Worm (Caenorhabditis elegans): ENCODE results near the gene T26H5.4.

The T26H5.4 gene

ce11 chrV:15432457-15432856, 16.0 kb downstream of the T26H5.4 start, which contains the start of gene T26H5.8:
Gene T26H5.8 (minus strand): TSS chrV:15432726.
- no peak for TF ChIP-seq him-1 (tag; optimal IDR thresholded peaks at IDR 0.05)
- no peak for TF ChIP-seq dao-5 (tag; optimal IDR thresholded peaks at IDR 0.05)
- peak; percentile 34 for TF ChIP-seq W03F9.2 (tag; optimal IDR thresholded peaks at IDR 0.05)

ce11 chrV:15431322-15432052, 17.0 kb downstream of the T26H5.4 start:
- TF ChIP-seq him-1 (tag; optimal IDR thresholded peaks at IDR 0.05) (no peak), W03F9.2 (tag; optimal IDR thresholded peaks at IDR 0.05) (no peak), dao-5 (tag; optimal IDR thresholded peaks at IDR 0.05) (no peak)

- no peak for TF ChIP-seq W03F9.2 (tag; optimal IDR thresholded peaks at IDR 0.05)
These were observed 21.6 kb downstream of the T26H5.4 start, which contains the start of gene fbxa-209 for ce11 chrV:15426944-15427343. Gene fbxa-209 (minus strand): TSS chrV:15427044.

- TF ChIP-seq him-1 (tag; optimal IDR thresholded peaks at IDR 0.05) (no peak), dao-5 (tag; optimal IDR thresholded peaks at IDR 0.05) (no peak), W03F9.2 (tag; optimal IDR thresholded peaks at IDR 0.05) (no peak)
These were observed 23.0 kb downstream of the T26H5.4 start, which contains the start of gene Y36E3A.2 for ce11 chrV:15425368-15426091. Gene Y36E3A.2 (plus strand): TSS chrV:15426041.

- no peak for TF ChIP-seq dao-5 (tag; optimal IDR thresholded peaks at IDR 0.05)
- no peak for TF ChIP-seq him-1 (tag; optimal IDR thresholded peaks at IDR 0.05)
- no peak for TF ChIP-seq W03F9.2 (tag; optimal IDR thresholded peaks at IDR 0.05)
These were observed 24.9 kb downstream of the T26H5.4 start, which contains the start of gene fbxa-104 for ce11 chrV:15423601-15424000. Gene fbxa-104 (minus strand): TSS chrV:15423683.

ce11 chrV:15417822-15418221, 30.7 kb downstream of the T26H5.4 start, which contains the start of gene T06E6.10:
Gene T06E6.10 (plus strand): TSS chrV:15418122.
- TF ChIP-seq him-1 (tag; optimal IDR thresholded peaks at IDR 0.05) (no peak), dao-5 (tag; optimal IDR thresholded peaks at IDR 0.05) (no peak), W03F9.2 (tag; optimal IDR thresholded peaks at IDR 0.05) (no peak)

ce11 chrV:15415951-15416350, 32.5 kb downstream of the T26H5.4 start, which contains the start of gene srh-265:
Gene srh-265 (plus strand): TSS chrV:15416251.
- no peak for TF ChIP-seq him-1 (tag; optimal IDR thresholded peaks at IDR 0.05)
- TF ChIP-seq W03F9.2 (tag; optimal IDR thresholded peaks at IDR 0.05): no peak
- TF ChIP-seq dao-5 (tag; optimal IDR thresholded peaks at IDR 0.05): no peak

ce11 chrV:15413847-15414246, 34.7 kb downstream of the T26H5.4 start, which contains the start of gene srh-264:
Gene srh-264 (plus strand): TSS chrV:15414147.
- TF ChIP-seq dao-5 (tag; optimal IDR thresholded peaks at IDR 0.05) (no peak), W03F9.2 (tag; optimal IDR thresholded peaks at IDR 0.05) (no peak), him-1 (tag; optimal IDR thresholded peaks at IDR 0.05) (no peak)

- TF ChIP-seq dao-5 (tag; optimal IDR thresholded peaks at IDR 0.05) (no peak), him-1 (tag; optimal IDR thresholded peaks at IDR 0.05) (no peak)
These were observed 35.9 kb downstream of the T26H5.4 start, which contains the start of gene srbc-63 for ce11 chrV:15412625-15413024. Gene srbc-63 (minus strand): TSS chrV:15412725.

ce11 chrV:15406928-15407327, 41.6 kb downstream of the T26H5.4 start, which contains the start of gene srh-257:
Gene srh-257 (plus strand): TSS chrV:15407228.
- TF ChIP-seq him-1 (tag; optimal IDR thresholded peaks at IDR 0.05): no peak
- no peak for TF ChIP-seq dao-5 (tag; optimal IDR thresholded peaks at IDR 0.05)
- no peak for TF ChIP-seq W03F9.2 (tag; optimal IDR thresholded peaks at IDR 0.05)

- TF ChIP-seq him-1 (tag; optimal IDR thresholded peaks at IDR 0.05) (no peak), W03F9.2 (tag; optimal IDR thresholded peaks at IDR 0.05) (no peak), dao-5 (tag; optimal IDR thresholded peaks at IDR 0.05) (no peak)
These were observed 43.6 kb downstream of the T26H5.4 start, which contains the start of gene srh-258 for ce11 chrV:15404859-15405258. Gene srh-258 (plus strand): TSS chrV:15405159.

ce11 chrV:15401856-15402314, 46.6 kb downstream of the T26H5.4 start, which contains the start of gene fbxa-135:
Gene fbxa-135 (plus strand): TSS chrV:15402264.
- no peak for TF ChIP-seq W03F9.2 (tag; optimal IDR thresholded peaks at IDR 0.05)
- TF ChIP-seq him-1 (tag; optimal IDR thresholded peaks at IDR 0.05): no peak
- no peak for TF ChIP-seq dao-5 (tag; optimal IDR thresholded peaks at IDR 0.05)

- TF ChIP-seq W03F9.2 (tag; optimal IDR thresholded peaks at IDR 0.05) (no peak), him-1 (tag; optimal IDR thresholded peaks at IDR 0.05) (no peak)
These were observed 48.7 kb downstream of the T26H5.4 start, which contains the start of the genes T06E6.15 and sri-7 for ce11 chrV:15399691-15400377. Gene T06E6.15 (minus strand): TSS chrV:15399791. Gene sri-7 (plus strand): TSS chrV:15400327.
